Worm (Caenorhabditis elegans) whole organism, L3 larva: ENCODE measurements around the gene cdr-6.

Source experiments
- ama-1 ChIP-seq: fragments of 150-350 bp; optimal IDR thresholded peaks from 2 replicates; lab custom pipeline; 2018
- egl-27 ChIP-seq: sonication (generic microtip); optimal IDR thresholded peaks from 4 replicates; lab custom pipeline; 2017; ENCODE audit warnings: missing biosample characterization, missing genetic modification reagents, missing genetic modification characterization
- elt-1 ChIP-seq: fragments of 150-350 bp; optimal IDR thresholded peaks from 2 replicates; lab custom pipeline; 2014; ENCODE audit warnings: missing biosample characterization, missing genetic modification characterization
- lin-15B ChIP-seq: fragments of 150-350 bp; optimal IDR thresholded peaks from 2 replicates; lab custom pipeline; 2014; ENCODE audit warnings: missing biosample characterization, missing genetic modification characterization
- lin-39 ChIP-seq: fragments of 150-350 bp; optimal IDR thresholded peaks from 2 replicates; lab custom pipeline; 2018; ENCODE audit warnings: missing biosample characterization, missing genetic modification reagents, missing genetic modification characterization
- nfya-1 ChIP-seq: sonication (generic microtip); optimal IDR thresholded peaks from 2 replicates; lab custom pipeline; 2017; ENCODE audit warnings: missing genetic modification characterization, mild to moderate bottlenecking, missing compliant biosample characterization, antibody characterized with exemption, moderate library complexity; ENCODE audit not compliant: insufficient read depth
- nhr-11 ChIP-seq: fragments of 150-350 bp; optimal IDR thresholded peaks from 2 replicates; lab custom pipeline; 2014; ENCODE audit warnings: missing biosample characterization, missing genetic modification characterization
- nhr-12 ChIP-seq: fragments of 150-350 bp; optimal IDR thresholded peaks from 2 replicates; lab custom pipeline; 2014; ENCODE audit warnings: missing biosample characterization, missing genetic modification characterization
- nhr-28 ChIP-seq: fragments of 150-350 bp; optimal IDR thresholded peaks from 2 replicates; lab custom pipeline; 2014; ENCODE audit warnings: missing biosample characterization, missing genetic modification characterization
- pha-4 ChIP-seq: fragments of 150-350 bp; optimal IDR thresholded peaks from 2 replicates; lab custom pipeline; 2014; ENCODE audit warnings: missing biosample characterization, missing genetic modification reagents, missing genetic modification characterization
- pqm-1 ChIP-seq: fragments of 150-350 bp; optimal IDR thresholded peaks from 2 replicates; lab custom pipeline; 2017; ENCODE audit warnings: missing biosample characterization, missing genetic modification characterization, inconsistent platforms
- skn-1 ChIP-seq: fragments of 150-350 bp; optimal IDR thresholded peaks from 2 replicates; lab custom pipeline; 2014; ENCODE audit warnings: missing biosample characterization, missing genetic modification characterization
- tbx-2 ChIP-seq: sonication (generic microtip); optimal IDR thresholded peaks from 2 replicates; lab custom pipeline; 2016; ENCODE audit warnings: mild to moderate bottlenecking, missing genetic modification characterization, missing compliant biosample characterization
- zag-1 ChIP-seq: fragments of 150-350 bp; optimal IDR thresholded peaks from 2 replicates; lab custom pipeline; 2014; ENCODE audit warnings: missing biosample characterization, missing genetic modification characterization

DNA sequence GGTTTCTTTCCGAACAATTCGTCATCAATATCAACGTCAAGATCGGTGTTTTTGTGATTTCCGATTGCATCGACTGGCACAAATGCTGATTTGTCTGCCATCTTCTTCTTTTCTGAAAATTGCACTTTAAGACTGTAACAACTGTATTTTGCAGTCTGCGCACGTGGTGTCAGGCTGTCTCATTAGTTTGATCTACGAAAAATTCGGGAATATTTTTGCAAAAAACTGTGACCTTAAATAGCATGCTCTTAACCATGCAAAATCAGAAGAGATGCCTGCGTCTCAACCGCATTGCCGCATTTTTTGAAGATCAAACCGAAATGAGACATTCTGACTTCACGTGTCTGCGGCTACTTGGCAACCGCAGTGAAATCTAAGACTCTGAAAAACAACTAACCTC, 12.1 kb downstream of the cdr-6 start, which contains the start of gene K01D12.7:
- TF ChIP-seq pha-4 (no peak), egl-27 (tag; lab: Kevin White, UChicago) (no peak), pqm-1 (tag; lab: Kevin White, UChicago) (no peak), lin-39 (tag; lab: Kevin White, UChicago) (no peak), ama-1 (lab: Kevin White, UChicago) (no peak), skn-1 (no peak), tbx-2 (tag; lab: Kevin White, UChicago) (no peak), lin-15B (no peak), nhr-11 (no peak), nhr-28 (tag; lab: Kevin White, UChicago) (no peak), elt-1 (tag; lab: Kevin White, UChicago) (no peak), nfya-1 (no peak), nhr-12 (no peak), zag-1 (no peak)
